Worm (Caenorhabditis elegans): ENCODE measurements around the gene T05C1.5.

T05C1.5 gene

ce11 chrII:4495844-4496243, 5.2 kb upstream of the T05C1.5 start:
- TF ChIP-seq tlf-1 (GFP tag; optimal IDR thresholded peaks at IDR 0.05) (no peak), nfya-1 (tag; optimal IDR thresholded peaks at IDR 0.05; ENCODE audit: borderline replicate concordance, insufficient read depth) (no peak), nhr-80 (tag; optimal IDR thresholded peaks at IDR 0.05) (peak; percentile 62), B0035.1 (tag; optimal IDR thresholded peaks at IDR 0.05) (no peak), gei-17 (GFP tag; optimal IDR thresholded peaks at IDR 0.05) (no peak), ztf-6 (GFP tag; IDR thresholded peaks at IDR 0.05) (no peak)

- TF ChIP-seq mel-28 (tag; optimal IDR thresholded peaks at IDR 0.05; ENCODE audit: borderline replicate concordance) (no peak), F57C9.4 (tag; optimal IDR thresholded peaks at IDR 0.05) (no peak), rec-8 (tag; optimal IDR thresholded peaks at IDR 0.05) (no peak), die-1 (tag; optimal IDR thresholded peaks at IDR 0.05) (no peak), ceh-58 (GFP tag; IDR thresholded peaks at IDR 0.05) (no peak), rcor-1 (GFP tag; IDR thresholded peaks at IDR 0.05) (no peak), ztf-3 (GFP tag; optimal IDR thresholded peaks at IDR 0.05) (no peak), Y67H2A.10 (GFP tag; conservative IDR thresholded peaks at IDR 0.05) (no peak), bed-2 (GFP tag; IDR thresholded peaks at IDR 0.05) (no peak), lag-1 (GFP tag; IDR thresholded peaks at IDR 0.05) (no peak), hmg-20 (GFP tag; IDR thresholded peaks at IDR 0.05) (no peak), dpff-1 (tag; optimal IDR thresholded peaks at IDR 0.05) (no peak), dox-1 (GFP tag; IDR thresholded peaks at IDR 0.05) (no peak)
These were observed 3.9 kb upstream of the T05C1.5 start for ce11 chrII:4494532-4494931.

- TF ChIP-seq lin-26 (GFP tag; IDR thresholded peaks at IDR 0.05) (no peak), madf-10 (tag; optimal IDR thresholded peaks at IDR 0.05) (no peak), hrde-1 (tag; optimal IDR thresholded peaks at IDR 0.05; ENCODE audit: borderline replicate concordance) (no peak), him-1 (tag; optimal IDR thresholded peaks at IDR 0.05) (no peak), T26A5.8 (tag; optimal IDR thresholded peaks at IDR 0.05) (no peak), unc-130 (GFP tag; optimal IDR thresholded peaks at IDR 0.05) (no peak), ceh-79 (tag; optimal IDR thresholded peaks at IDR 0.05) (no peak), aptf-2 (GFP tag; conservative IDR thresholded peaks at IDR 0.05) (no peak), ztf-22 (GFP tag; optimal IDR thresholded peaks at IDR 0.05) (no peak), snpc-1.3 (tag; optimal IDR thresholded peaks at IDR 0.05; ENCODE audit: insufficient read depth) (no peak), F57A8.1 (GFP tag; optimal IDR thresholded peaks at IDR 0.05) (no peak), egrh-3 (GFP tag; IDR thresholded peaks at IDR 0.05) (no peak), snpc-4 (GFP tag; optimal IDR thresholded peaks at IDR 0.05) (no peak), snpc-4 (tag; optimal IDR thresholded peaks at IDR 0.05) (no peak), lir-1 (GFP tag; conservative IDR thresholded peaks at IDR 0.05) (no peak), lsy-27 (tag; optimal IDR thresholded peaks at IDR 0.05; ENCODE audit: borderline replicate concordance, insufficient read depth) (no peak), hmg-20 (GFP tag; IDR thresholded peaks at IDR 0.05) (no peak), attf-3 (GFP tag; conservative IDR thresholded peaks at IDR 0.05) (no peak), ceh-100 (GFP tag; IDR thresholded peaks at IDR 0.05) (no peak), Y95B8A.8 (GFP tag; IDR thresholded peaks at IDR 0.05) (no peak)
These were observed 1.3 kb downstream of the T05C1.5 start, which contains the start of gene T05C1.3 for ce11 chrII:4489288-4489687. T05C1.3 (minus strand) TSS chrII:4489388.

Data from whole organism, young adult.